Worm (Caenorhabditis elegans) whole organism, late embryonic: ENCODE results near the gene dbl-1.

ENCODE experiments used
- C38D4.7 ChIP-seq: fragments of 200-800 bp; sonication (Bioruptor generic); optimal IDR thresholded peaks from 2 replicates; lab custom pipeline; 2018; ENCODE audit warnings: mild to moderate bottlenecking, missing genetic modification characterization, moderate library complexity, missing compliant biosample characterization
- ahr-1 ChIP-seq: sonication (generic microtip); optimal IDR thresholded peaks from 2 replicates; lab custom pipeline; 2016; ENCODE audit warnings: missing genetic modification characterization, missing compliant biosample characterization
- ceh-22 ChIP-seq: sonication (generic microtip); optimal IDR thresholded peaks from 2 replicates; lab custom pipeline; 2017; ENCODE audit warnings: missing biosample characterization, missing genetic modification characterization
- ceh-31 ChIP-seq: sonication (generic microtip); optimal IDR thresholded peaks from 2 replicates; lab custom pipeline; 2016; ENCODE audit warnings: missing genetic modification characterization, missing compliant biosample characterization
- ets-4 ChIP-seq: sonication (generic microtip); optimal IDR thresholded peaks from 2 replicates; lab custom pipeline; 2016; ENCODE audit warnings: missing genetic modification characterization, missing compliant biosample characterization
- fax-1 ChIP-seq: sonication (generic microtip); optimal IDR thresholded peaks from 2 replicates; lab custom pipeline; 2016; ENCODE audit warnings: missing genotype, missing genetic modification characterization, missing compliant biosample characterization
- hlh-30 ChIP-seq: sonication (generic microtip); optimal IDR thresholded peaks from 2 replicates; lab custom pipeline; 2017; ENCODE audit warnings: antibody characterized with exemption, missing genetic modification characterization, missing compliant biosample characterization; ENCODE audit not compliant: insufficient read depth
- hlh-6 ChIP-seq: sonication (generic microtip); optimal IDR thresholded peaks from 2 replicates; lab custom pipeline; 2016; ENCODE audit warnings: missing genotype, missing genetic modification characterization, missing compliant biosample characterization
- nhr-232 ChIP-seq: sonication (generic microtip); optimal IDR thresholded peaks from 2 replicates; lab custom pipeline; 2016; ENCODE audit warnings: missing genetic modification characterization, missing compliant biosample characterization
- pat-9 ChIP-seq: fragments of 200-800 bp; sonication (Bioruptor generic); optimal IDR thresholded peaks from 2 replicates; lab custom pipeline; 2018; ENCODE audit warnings: mild to moderate bottlenecking, missing genetic modification characterization, moderate library complexity, missing compliant biosample characterization
- ref-2 ChIP-seq: sonication (generic microtip); optimal IDR thresholded peaks from 2 replicates; lab custom pipeline; 2016; ENCODE audit warnings: missing genetic modification characterization, missing compliant biosample characterization
- unc-55 ChIP-seq: sonication (generic microtip); optimal IDR thresholded peaks from 2 replicates; lab custom pipeline; 2017; ENCODE audit warnings: missing biosample characterization, missing genetic modification reagents, missing genetic modification characterization

DNA sequence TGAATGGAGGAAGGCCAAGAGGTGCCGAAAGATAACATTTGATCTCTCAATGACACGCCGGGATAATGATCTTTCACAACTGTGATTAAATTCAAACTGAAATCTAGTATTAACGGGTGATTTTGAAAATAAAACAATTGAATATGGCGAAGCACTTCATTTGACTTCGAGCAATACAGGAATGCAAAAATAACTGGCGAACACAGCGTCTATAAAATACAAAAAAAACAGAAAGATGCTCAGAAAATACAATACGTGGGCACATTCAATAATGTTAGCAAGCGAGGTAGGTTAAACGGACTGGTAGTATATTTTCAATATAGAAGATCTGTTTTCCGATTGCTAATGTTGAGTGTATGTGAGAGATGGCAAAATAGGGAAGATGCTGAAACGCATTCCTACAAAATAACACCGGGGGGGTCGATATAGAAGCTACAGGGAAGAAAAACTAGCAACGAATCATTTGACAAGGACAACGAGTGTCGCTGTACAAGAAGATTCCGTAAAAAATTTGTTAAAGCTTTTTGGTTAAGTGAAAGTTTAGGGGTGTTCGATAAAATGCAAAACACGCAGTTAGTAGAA lies 25.2 kb downstream of the dbl-1 start:
- TF ChIP-seq unc-55 (GFP tag; lab: Kevin White, UChicago) (no peak), ceh-31 (tag; lab: Kevin White, UChicago) (no peak), pat-9 (no peak), nhr-232 (tag; lab: Kevin White, UChicago) (no peak), fax-1 (tag; lab: Kevin White, UChicago) (no peak), ceh-22 (tag; lab: Kevin White, UChicago) (no peak), ahr-1 (no peak), hlh-6 (tag; lab: Kevin White, UChicago) (no peak), hlh-30 (no peak), ets-4 (tag; lab: Kevin White, UChicago) (no peak), ref-2 (no peak), C38D4.7 (GFP tag; lab: Kevin White, UChicago) (no peak)
